Worm (Caenorhabditis elegans) whole organism, L4/young adult: ENCODE results near the gene hex-1.

Experiments
- W03F9.2 ChIP-seq: fragments of 150-350 bp; optimal IDR thresholded peaks from 2 replicates; lab custom pipeline; 2014; ENCODE audit warnings: missing biosample characterization, missing genetic modification characterization
- dao-5 ChIP-seq: sonication (generic microtip); optimal IDR thresholded peaks from 2 replicates; lab custom pipeline; 2016; ENCODE audit warnings: missing genotype, missing genetic modification characterization, moderate library complexity, missing compliant biosample characterization
- him-1 ChIP-seq: sonication (generic microtip); optimal IDR thresholded peaks from 2 replicates; lab custom pipeline; 2016; ENCODE audit warnings: missing genotype, missing genetic modification reagents, missing genetic modification characterization, missing compliant biosample characterization

DNA sequence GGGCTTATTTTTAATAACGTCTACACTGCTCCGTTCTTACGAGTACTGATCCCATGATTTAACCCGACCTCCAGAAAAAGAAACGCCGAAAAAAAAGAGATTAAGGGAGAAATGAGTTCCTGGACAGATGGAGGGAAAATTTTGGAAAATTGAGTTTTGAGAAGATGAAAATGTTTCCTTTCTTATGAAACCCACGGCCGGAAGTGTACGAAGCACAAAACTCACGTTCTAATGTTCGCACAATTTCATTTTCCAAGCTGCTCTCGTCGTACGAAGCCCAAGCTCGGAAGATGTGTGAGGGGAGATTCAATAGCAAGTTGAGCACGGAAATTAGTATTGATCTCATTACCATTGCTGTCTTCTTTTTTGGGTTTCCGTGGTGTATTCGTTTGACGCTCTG, 50.5 kb downstream of the hex-1 start:
- TF ChIP-seq dao-5: no peak
- no peak for TF ChIP-seq W03F9.2 (tag; lab: Kevin White, UChicago)
- no peak for TF ChIP-seq him-1 (tag; lab: Kevin White, UChicago)
